Fruit fly (Drosophila melanogaster) whole organism, adult: ENCODE measurements around the gene Fum1.
A peak's percentile ranks its signal among the peaks of the same experiment; 100 is the strongest.

Experiments used
- CG11617 ChIP-seq: fragments of 200-800 bp; sonication (Bioruptor generic); optimal IDR thresholded peaks from 2 replicates; lab custom pipeline; 2017; ENCODE audit warnings: mild to moderate bottlenecking, missing biosample characterization, missing genetic modification reagents, missing genetic modification characterization
- CG12768 ChIP-seq: fragments of 200-800 bp; sonication (Bioruptor generic); optimal IDR thresholded peaks from 2 replicates; lab custom pipeline; 2017; ENCODE audit warnings: missing biosample characterization, missing genetic modification characterization, mild to moderate bottlenecking, moderate library complexity, missing genetic modification reagents
- CG14711 ChIP-seq: fragments of 200-800 bp; sonication (Bioruptor generic); optimal IDR thresholded peaks from 2 replicates; lab custom pipeline; 2018; ENCODE audit warnings: missing biosample characterization, mild to moderate bottlenecking, missing genetic modification characterization, moderate library complexity
- CG1620 ChIP-seq: fragments of 200-800 bp; sonication (Bioruptor generic); optimal IDR thresholded peaks from 2 replicates; lab custom pipeline; 2016; ENCODE audit warnings: missing biosample characterization, missing genetic modification characterization
- CG33017 ChIP-seq: fragments of 200-800 bp; sonication (Bioruptor generic); optimal IDR thresholded peaks from 2 replicates; lab custom pipeline; 2018; ENCODE audit warnings: missing biosample characterization, mild to moderate bottlenecking, missing genetic modification characterization, moderate library complexity
- CG5204 ChIP-seq: fragments of 200-800 bp; sonication (Bioruptor generic); optimal IDR thresholded peaks from 2 replicates; lab custom pipeline; 2016; ENCODE audit warnings: missing biosample characterization, missing genetic modification characterization
- CG7045 ChIP-seq: fragments of 200-800 bp; sonication (Bioruptor generic); optimal IDR thresholded peaks from 2 replicates; lab custom pipeline; 2017; ENCODE audit warnings: missing biosample characterization, mild to moderate bottlenecking, missing genetic modification characterization
- CG7101 ChIP-seq: fragments of 200-800 bp; sonication (Bioruptor generic); optimal IDR thresholded peaks from 2 replicates; lab custom pipeline; 2018; ENCODE audit warnings: missing biosample characterization, mild to moderate bottlenecking, missing genetic modification characterization, moderate library complexity
- Clk ChIP-seq: fragments of 200-800 bp; sonication (Bioruptor generic); optimal IDR thresholded peaks from 2 replicates; lab custom pipeline; 2017; ENCODE audit warnings: missing biosample characterization, missing genetic modification characterization
- Crg-1 ChIP-seq: fragments of 200-800 bp; sonication (Bioruptor generic); optimal IDR thresholded peaks from 2 replicates; lab custom pipeline; 2016; ENCODE audit warnings: missing biosample characterization, missing genetic modification characterization
- Hr96 ChIP-seq: fragments of 200-800 bp; sonication (Bioruptor generic); optimal IDR thresholded peaks from 2 replicates; lab custom pipeline; 2016; ENCODE audit warnings: missing biosample characterization, missing genetic modification characterization
- Mnt ChIP-seq: fragments of 200-800 bp; sonication (Bioruptor generic); optimal IDR thresholded peaks from 2 replicates; lab custom pipeline; 2016; ENCODE audit warnings: missing biosample characterization, mild to moderate bottlenecking, missing genetic modification characterization
- bab1 ChIP-seq: fragments of 200-800 bp; sonication (Bioruptor generic); optimal IDR thresholded peaks from 3 replicates; lab custom pipeline; 2019; ENCODE audit warnings: missing biosample characterization, mild to moderate bottlenecking, missing genetic modification characterization, moderate library complexity
- cic ChIP-seq: fragments of 200-800 bp; sonication (Bioruptor generic); optimal IDR thresholded peaks from 2 replicates; lab custom pipeline; 2017; ENCODE audit warnings: missing biosample characterization, mild to moderate bottlenecking, missing genetic modification characterization, moderate library complexity
- cnc ChIP-seq, 2 experiments: fragments of >200 bp; optimal IDR thresholded peaks; 2 replicates each; lab custom pipeline; 2017
- kay ChIP-seq: fragments of 200-800 bp; sonication (Bioruptor generic); peaks from one replicate; lab custom pipeline; 2016; ENCODE audit warnings: missing biosample characterization, missing genetic modification characterization, borderline replicate concordance
- ovo ChIP-seq: fragments of 200-800 bp; sonication (Bioruptor generic); optimal IDR thresholded peaks from 2 replicates; lab custom pipeline; 2016; ENCODE audit warnings: missing biosample characterization, missing genetic modification characterization
- pad ChIP-seq: fragments of 200-800 bp; sonication (Bioruptor generic); optimal IDR thresholded peaks from 3 replicates; lab custom pipeline; 2017; ENCODE audit warnings: missing biosample characterization, missing genetic modification characterization, mild to moderate bottlenecking, moderate library complexity, missing genetic modification reagents
- tj ChIP-seq: fragments of 200-800 bp; sonication (Bioruptor generic); optimal IDR thresholded peaks from 3 replicates; lab custom pipeline; 2017; ENCODE audit warnings: missing biosample characterization, mild to moderate bottlenecking, missing genetic modification characterization, moderate library complexity
- toe ChIP-seq: fragments of 200-800 bp; sonication (Bioruptor generic); optimal IDR thresholded peaks from 2 replicates; lab custom pipeline; 2016; ENCODE audit warnings: missing biosample characterization, missing genetic modification characterization

The Fum1 gene

dm6 chrX:6659919-6660318 is 18.3 kb upstream of the Fum1 start:
- TF ChIP-seq cic (GFP tag; lab: Kevin White, UChicago) (no peak), CG7045 (GFP tag; lab: Kevin White, UChicago) (no peak), ovo (GFP tag; lab: Kevin White, UChicago) (no peak), CG12768 (GFP tag; lab: Kevin White, UChicago) (no peak), Mnt (GFP tag; lab: Kevin White, UChicago) (no peak), Clk (GFP tag; lab: Kevin White, UChicago) (no peak), bab1 (GFP tag; lab: Kevin White, UChicago) (no peak), CG1620 (GFP tag; lab: Kevin White, UChicago) (no peak), CG33017 (tag; lab: Kevin White, UChicago) (no peak), CG14711 (tag; lab: Kevin White, UChicago) (no peak), CG5204 (no peak), kay (GFP tag; lab: Kevin White, UChicago) (no peak), toe (no peak), Crg-1 (GFP tag; lab: Kevin White, UChicago) (no peak)

dm6 chrX:6661392-6661837 is 16.8 kb upstream of the Fum1 start, which contains the start of the genes CG3224 and Ctr1A:
CG3224 (minus strand) TSS chrX:6661462.
Ctr1A (plus strand) TSS chrX:6661647.
- TF ChIP-seq CG7101 (tag; lab: Kevin White, UChicago) = peak; percentile 16
- TF ChIP-seq CG7045 (GFP tag; lab: Kevin White, UChicago) = no peak
- no peak for TF ChIP-seq CG5204
- no peak for TF ChIP-seq pad (GFP tag; lab: Kevin White, UChicago)
- peak; percentile 63 for TF ChIP-seq Mnt (GFP tag; lab: Kevin White, UChicago)
- peak; percentile 27 for TF ChIP-seq CG14711 (tag; lab: Kevin White, UChicago)
- TF ChIP-seq ovo (GFP tag; lab: Kevin White, UChicago) = no peak
- TF ChIP-seq Clk (GFP tag; lab: Kevin White, UChicago) = no peak
- peak; percentile 34 for TF ChIP-seq bab1 (GFP tag; lab: Kevin White, UChicago)
- no peak for TF ChIP-seq cic (GFP tag; lab: Kevin White, UChicago)
- no peak for TF ChIP-seq CG1620 (GFP tag; lab: Kevin White, UChicago)
- TF ChIP-seq kay (GFP tag; lab: Kevin White, UChicago) = peak; percentile 69
- TF ChIP-seq CG12768 (GFP tag; lab: Kevin White, UChicago) = no peak
- TF ChIP-seq CG33017 (tag; lab: Kevin White, UChicago) = no peak
- TF ChIP-seq CG11617 = peak; percentile 22
- no peak for TF ChIP-seq Crg-1 (GFP tag; lab: Kevin White, UChicago)
- TF ChIP-seq toe = no peak
- no peak for TF ChIP-seq Hr96 (GFP tag; lab: Kevin White, UChicago)
- no peak for TF ChIP-seq cnc (optimal IDR thresholded peaks at IDR 0.05; lab: Kevin White, UChicago)
- TF ChIP-seq tj (GFP tag; lab: Kevin White, UChicago) = no peak

DNA sequence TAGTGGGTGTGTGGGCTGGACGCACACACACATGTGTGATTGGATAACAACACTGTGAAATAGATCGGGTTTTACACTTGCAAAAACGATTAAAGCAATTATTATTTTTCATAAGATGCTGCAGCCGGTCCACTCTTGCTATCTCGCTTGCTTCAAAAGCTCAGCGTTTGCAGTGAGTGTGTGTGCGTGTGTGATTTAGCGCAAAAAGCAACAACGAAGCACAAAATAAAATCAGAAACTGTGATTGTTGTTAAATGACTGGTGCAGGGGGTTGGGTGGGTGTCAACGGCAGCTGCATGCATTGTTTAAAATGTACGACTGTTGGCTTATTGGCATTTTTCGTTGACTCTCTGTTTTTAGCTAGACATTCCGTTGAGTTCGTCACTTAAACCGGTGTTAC is 16.3 kb upstream of the Fum1 start:
- TF ChIP-seq Crg-1 (GFP tag; lab: Kevin White, UChicago) = no peak
- no peak for TF ChIP-seq CG1620 (GFP tag; lab: Kevin White, UChicago)
- no peak for TF ChIP-seq CG7045 (GFP tag; lab: Kevin White, UChicago)
- peak; percentile 67 for TF ChIP-seq tj (GFP tag; lab: Kevin White, UChicago)

- TF ChIP-seq Hr96 (GFP tag; lab: Kevin White, UChicago) (no peak), CG1620 (GFP tag; lab: Kevin White, UChicago) (no peak), pad (GFP tag; lab: Kevin White, UChicago) (peak; percentile 73), kay (GFP tag; lab: Kevin White, UChicago) (peak; percentile 43), ovo (GFP tag; lab: Kevin White, UChicago) (peak; percentile 74)
Measured at dm6 chrX:6662378-6662777, 15.8 kb upstream of the Fum1 start.

dm6 chrX:6662876-6663551 is 15.2 kb upstream of the Fum1 start:
- TF ChIP-seq cic (GFP tag; lab: Kevin White, UChicago) (no peak), CG1620 (GFP tag; lab: Kevin White, UChicago) (no peak), CG7045 (GFP tag; lab: Kevin White, UChicago) (no peak), CG7101 (tag; lab: Kevin White, UChicago) (no peak), pad (GFP tag; lab: Kevin White, UChicago) (no peak), Crg-1 (GFP tag; lab: Kevin White, UChicago) (no peak), kay (GFP tag; lab: Kevin White, UChicago) (no peak), Clk (GFP tag; lab: Kevin White, UChicago) (no peak)

DNA sequence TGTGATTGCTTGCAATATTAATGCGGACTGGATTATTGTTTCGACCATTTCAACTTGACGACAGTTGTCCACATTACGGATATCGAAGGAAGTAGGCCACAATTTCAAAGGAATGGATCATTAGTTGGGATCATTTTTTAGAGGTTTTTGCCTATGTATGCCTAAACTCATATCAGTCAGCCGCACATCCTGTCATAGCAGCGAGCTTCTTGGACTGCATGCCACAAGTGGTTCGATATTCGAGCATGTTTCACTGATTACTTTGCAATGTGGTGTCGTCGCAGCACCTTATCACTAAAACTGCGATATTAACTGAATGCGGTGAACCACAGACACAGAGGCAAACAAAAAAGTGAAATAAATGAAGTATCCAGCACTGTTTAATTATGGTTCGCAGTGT is 14.2 kb upstream of the Fum1 start:
- peak; percentile 3 for TF ChIP-seq tj (GFP tag; lab: Kevin White, UChicago)
- no peak for TF ChIP-seq CG14711 (tag; lab: Kevin White, UChicago)
- no peak for TF ChIP-seq pad (GFP tag; lab: Kevin White, UChicago)
- TF ChIP-seq Clk (GFP tag; lab: Kevin White, UChicago) = no peak
- TF ChIP-seq bab1 (GFP tag; lab: Kevin White, UChicago) = no peak
- TF ChIP-seq cic (GFP tag; lab: Kevin White, UChicago) = no peak
- TF ChIP-seq kay (GFP tag; lab: Kevin White, UChicago) = no peak
